Worm (Caenorhabditis elegans) whole organism, midembryonic: ENCODE data around the gene srg-28.

ENCODE experiments used
- T22C8.4 ChIP-seq: fragments of 200-800 bp; sonication (Bioruptor generic); IDR thresholded peaks from 2 replicates; pipeline ENCODE4 v1.3.6; 2022; ENCODE audit warnings: missing genetic modification characterization, missing compliant biosample characterization
- cog-1 ChIP-seq: sonication (generic microtip); optimal IDR thresholded peaks from 2 replicates; lab custom pipeline; 2016; ENCODE audit warnings: missing genetic modification characterization, missing compliant biosample characterization
- flt-1 ChIP-seq: fragments of 200-800 bp; sonication (Bioruptor generic); IDR thresholded peaks from 2 replicates; pipeline ENCODE4 v1.3.6; 2022; ENCODE audit warnings: missing genetic modification characterization, missing compliant biosample characterization
- klf-2 ChIP-seq: fragments of 200-800 bp; sonication (Bioruptor generic); conservative IDR thresholded peaks from 2 replicates; pipeline ENCODE4 v1.3.6; 2022; ENCODE audit warnings: missing genetic modification reagents, missing genetic modification characterization, missing compliant biosample characterization
- ztf-29 ChIP-seq: fragments of 200-800 bp; sonication (Bioruptor generic); IDR thresholded peaks from 2 replicates; pipeline ENCODE4 v1.3.6; 2022; ENCODE audit warnings: missing genetic modification reagents, missing genetic modification characterization, missing compliant biosample characterization

DNA sequence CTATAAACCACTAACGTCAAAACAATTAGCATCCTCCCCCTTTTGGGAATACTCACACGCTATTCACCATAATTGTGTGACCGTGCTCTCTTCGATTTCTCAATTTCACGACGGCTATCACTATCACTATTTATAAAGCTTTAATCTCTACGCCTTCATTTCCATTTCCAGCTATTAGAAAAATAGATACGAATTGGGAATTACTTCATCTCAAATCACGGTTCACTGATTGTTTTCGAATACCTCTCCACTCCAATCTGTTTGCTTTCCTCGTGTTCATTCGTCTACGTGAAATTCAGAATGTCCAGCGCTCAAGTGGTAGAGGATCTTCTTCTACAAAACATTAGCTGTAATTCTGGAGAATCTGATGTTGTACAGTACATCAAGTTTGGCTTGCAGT lies 2.2 kb downstream of the srg-28 start, which contains the start of gene srg-29:
- no peak for TF ChIP-seq flt-1 (GFP tag; lab: Robert Waterston, UW)
- TF ChIP-seq ztf-29 (GFP tag; lab: Robert Waterston, UW), result no peak
- TF ChIP-seq cog-1 (tag; lab: Kevin White, UChicago), result no peak
- no peak for TF ChIP-seq T22C8.4 (GFP tag; lab: Robert Waterston, UW)
- no peak for TF ChIP-seq klf-2 (GFP tag; lab: Robert Waterston, UW)
